Worm (Caenorhabditis elegans): Measurements from ENCODE around the gene C05C12.4.
A peak's percentile ranks its signal among the peaks of the same experiment; 100 is the strongest.

The C05C12.4 gene

ce11 chrIV:11257476-11257875 is 9.6 kb upstream of the C05C12.4 start:
- TF ChIP-seq ztf-11 (tag; optimal IDR thresholded peaks at IDR 0.05) = no peak
- no peak for TF ChIP-seq dpl-1 (GFP tag; optimal IDR thresholded peaks at IDR 0.05)
- TF ChIP-seq nhr-10 (tag; optimal IDR thresholded peaks at IDR 0.05) = no peak
- no peak for TF ChIP-seq mdl-1 (tag; optimal IDR thresholded peaks at IDR 0.05)
- peak; percentile 96 for TF ChIP-seq pqm-1 (tag; optimal IDR thresholded peaks at IDR 0.05)
- TF ChIP-seq daf-16 (GFP tag; optimal IDR thresholded peaks at IDR 0.05) = no peak
- TF ChIP-seq daf-16 (tag; optimal IDR thresholded peaks at IDR 0.05) = peak; percentile 48
- TF ChIP-seq nhr-102 (tag; optimal IDR thresholded peaks at IDR 0.05) = no peak
- TF ChIP-seq Y105C5A.15 (GFP tag; IDR thresholded peaks at IDR 0.05) = no peak
- TF ChIP-seq nhr-28 (tag; optimal IDR thresholded peaks at IDR 0.05) = peak; percentile 65
- no peak for TF ChIP-seq unc-62 (GFP tag; optimal IDR thresholded peaks at IDR 0.05 in 1 of 2)
- TF ChIP-seq unc-62 (tag; optimal IDR thresholded peaks at IDR 0.05) = no peak
- TF ChIP-seq saeg-2 (GFP tag; IDR thresholded peaks at IDR 0.05) = no peak
- TF ChIP-seq dmd-9 (GFP tag; IDR thresholded peaks at IDR 0.05) = no peak
- TF ChIP-seq tra-1 (GFP tag; IDR thresholded peaks at IDR 0.05) = 0 out of 2 replicates have a peak, but pooled peaks have one; percentile 23
- TF ChIP-seq lir-3 (tag; optimal IDR thresholded peaks at IDR 0.05) = no peak
- no peak for TF ChIP-seq snpc-1.2 (GFP tag; IDR thresholded peaks at IDR 0.05)
- TF ChIP-seq unc-130 (GFP tag; optimal IDR thresholded peaks at IDR 0.05) = no peak
- TF ChIP-seq ceh-82 (tag; optimal IDR thresholded peaks at IDR 0.05) = no peak
- TF ChIP-seq nhr-42 (GFP tag; IDR thresholded peaks at IDR 0.05) = no peak
- 0 out of 2 replicates have a peak, but pooled peaks have one; percentile 28 for TF ChIP-seq lin-1 (GFP tag; IDR thresholded peaks at IDR 0.05)
- no peak for TF ChIP-seq spr-3 (GFP tag; optimal IDR thresholded peaks at IDR 0.05)
- TF ChIP-seq ama-1 (optimal IDR thresholded peaks at IDR 0.05) = no peak
- TF ChIP-seq hlh-11 (tag; optimal IDR thresholded peaks at IDR 0.05) = peak; percentile 52
- TF ChIP-seq lin-13 (GFP tag; optimal IDR thresholded peaks at IDR 0.05) = no peak
- no peak for TF ChIP-seq nhr-48 (tag; optimal IDR thresholded peaks at IDR 0.05)
- no peak for TF ChIP-seq tag-97 (GFP tag; IDR thresholded peaks at IDR 0.05)
- no peak for TF ChIP-seq egl-27 (tag; optimal IDR thresholded peaks at IDR 0.05)
- no peak for TF ChIP-seq ZK546.5 (tag; optimal IDR thresholded peaks at IDR 0.05)
- no peak for TF ChIP-seq madf-5 (GFP tag; IDR thresholded peaks at IDR 0.05)
- TF ChIP-seq nhr-77 (tag; optimal IDR thresholded peaks at IDR 0.05) = peak; percentile 42
- TF ChIP-seq ZK337.2 (GFP tag; IDR thresholded peaks at IDR 0.05) = no peak
- no peak for TF ChIP-seq lin-29 (GFP tag; IDR thresholded peaks at IDR 0.05)
- TF ChIP-seq ceh-20 (GFP tag; IDR thresholded peaks at IDR 0.05) = no peak
- no peak for TF ChIP-seq ztf-7 (tag; optimal IDR thresholded peaks at IDR 0.05)
- TF ChIP-seq nhr-25 (tag; optimal IDR thresholded peaks at IDR 0.05; ENCODE audit: borderline replicate concordance, insufficient read depth) = no peak
- no peak for TF ChIP-seq sdz-12 (GFP tag; optimal IDR thresholded peaks at IDR 0.05)
- TF ChIP-seq T26A8.4 (GFP tag; IDR thresholded peaks at IDR 0.05) = no peak
- no peak for TF ChIP-seq lsy-2 (tag; optimal IDR thresholded peaks at IDR 0.05)
- no peak for TF ChIP-seq skn-1 (tag; optimal IDR thresholded peaks at IDR 0.05)
- no peak for TF ChIP-seq snpc-4 (tag; optimal IDR thresholded peaks at IDR 0.05)
- TF ChIP-seq nhr-111 (GFP tag; optimal IDR thresholded peaks at IDR 0.05) = no peak
- peak; percentile 86 for TF ChIP-seq dmd-6 (GFP tag; IDR thresholded peaks at IDR 0.05)
- TF ChIP-seq duxl-1 (tag; optimal IDR thresholded peaks at IDR 0.05; ENCODE audit: poor library complexity) = no peak
- TF ChIP-seq madf-9 (GFP tag; conservative IDR thresholded peaks at IDR 0.05) = no peak
- no peak for TF ChIP-seq daf-8 (GFP tag; IDR thresholded peaks at IDR 0.05)
- no peak for TF ChIP-seq F10B5.3 (tag; optimal IDR thresholded peaks at IDR 0.05)
- TF ChIP-seq zip-2 (tag; optimal IDR thresholded peaks at IDR 0.05) = no peak
- TF ChIP-seq hif-1 (tag; optimal IDR thresholded peaks at IDR 0.05) = no peak
- no peak for TF ChIP-seq mxl-3 (GFP tag; optimal IDR thresholded peaks at IDR 0.05)
- TF ChIP-seq aha-1 (tag) = no peak
- no peak for TF ChIP-seq arid-1 (GFP tag; conservative IDR thresholded peaks at IDR 0.05)
- no peak for TF ChIP-seq nhr-41 (GFP tag; IDR thresholded peaks at IDR 0.05)

Data from whole organism, L4 larva.